Fruit fly (Drosophila melanogaster): ENCODE data around the gene CG2076.

- TF ChIP-seq CG15710 (tag; optimal IDR thresholded peaks at IDR 0.05) (no peak), CG4496 (GFP tag; IDR thresholded peaks at IDR 0.05) (no peak), rn (GFP tag; IDR thresholded peaks at IDR 0.05) (no peak), CG17806 (tag; optimal IDR thresholded peaks at IDR 0.05) (no peak), CG8159 (tag; optimal IDR thresholded peaks at IDR 0.05) (no peak), gl (tag; optimal IDR thresholded peaks at IDR 0.05) (no peak), CG34367 (tag; optimal IDR thresholded peaks at IDR 0.05) (no peak), CG14655 (GFP tag; optimal IDR thresholded peaks at IDR 0.05) (no peak), Snoo (tag; optimal IDR thresholded peaks at IDR 0.05) (no peak)
Measured at dm6 chrX:11066252-11066651, 23.8 kb upstream of the CG2076 start, which contains the start of gene CG15203.
